Worm (Caenorhabditis elegans): ENCODE results near the gene spe-10.

DNA sequence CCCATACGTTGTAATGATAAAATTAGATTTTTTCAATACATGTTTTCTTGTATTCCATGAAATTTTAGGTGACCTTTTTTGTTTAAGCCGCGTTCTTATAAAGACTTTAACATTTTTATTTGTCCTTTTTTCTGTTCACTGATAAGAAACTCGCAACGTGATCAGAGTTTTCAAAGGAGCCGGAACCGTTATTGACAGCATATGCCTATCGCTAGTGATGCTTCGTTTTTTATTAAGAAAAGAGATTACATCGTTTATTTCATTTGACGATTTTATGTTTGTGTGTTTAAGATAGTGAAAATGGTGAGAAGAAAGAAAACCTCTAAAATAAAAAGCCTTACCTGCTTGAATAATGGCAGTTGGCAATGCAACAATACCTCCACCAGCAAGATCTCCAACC is 48.6 kb downstream of the spe-10 start:
- TF ChIP-seq nhr-25 (tag; optimal IDR thresholded peaks at IDR 0.05) (no peak), R02D3.7 (tag; optimal IDR thresholded peaks at IDR 0.05) (no peak), nhr-237 (tag; optimal IDR thresholded peaks at IDR 0.05) (no peak), nhr-11 (tag; optimal IDR thresholded peaks at IDR 0.05) (no peak)

Measured in whole organism, L2 larva.